Worm (Caenorhabditis elegans) whole organism, L3 larva: ENCODE measurements around the gene F45E12.6.
A peak's percentile ranks its signal among the peaks of the same experiment; 100 is the strongest.

Source experiments
- egl-27 ChIP-seq: sonication (generic microtip); optimal IDR thresholded peaks from 4 replicates; lab custom pipeline; 2017; ENCODE audit warnings: missing biosample characterization, missing genetic modification reagents, missing genetic modification characterization
- egl-5 ChIP-seq: fragments of 150-350 bp; optimal IDR thresholded peaks from 2 replicates; lab custom pipeline; 2017; ENCODE audit warnings: missing biosample characterization, missing genetic modification reagents, missing genetic modification characterization, inconsistent platforms
- fkh-10 ChIP-seq: sonication (generic microtip); optimal IDR thresholded peaks from 2 replicates; lab custom pipeline; 2017; ENCODE audit warnings: missing biosample characterization, missing genetic modification reagents, missing genetic modification characterization
- hmg-11 ChIP-seq: sonication (generic microtip); optimal IDR thresholded peaks from 2 replicates; lab custom pipeline; 2016; ENCODE audit warnings: missing genetic modification characterization, missing compliant biosample characterization
- nhr-43 ChIP-seq: sonication (generic microtip); optimal IDR thresholded peaks from 2 replicates; lab custom pipeline; 2016; ENCODE audit warnings: mild to moderate bottlenecking, missing genetic modification characterization, missing compliant biosample characterization; ENCODE audit not compliant: poor library complexity, severe bottlenecking
- nhr-67 ChIP-seq: fragments of 150-350 bp; optimal IDR thresholded peaks from 2 replicates; lab custom pipeline; 2014; ENCODE audit warnings: missing biosample characterization, missing genetic modification characterization
- tbx-2 ChIP-seq: sonication (generic microtip); optimal IDR thresholded peaks from 2 replicates; lab custom pipeline; 2016; ENCODE audit warnings: mild to moderate bottlenecking, missing genetic modification characterization, missing compliant biosample characterization
- unc-62 ChIP-seq: fragments of 150-350 bp; sonication (generic microtip); optimal IDR thresholded peaks from 4 replicates; lab custom pipeline; 2014; ENCODE audit warnings: missing biosample characterization, missing genetic modification reagents, missing genetic modification characterization

DNA sequence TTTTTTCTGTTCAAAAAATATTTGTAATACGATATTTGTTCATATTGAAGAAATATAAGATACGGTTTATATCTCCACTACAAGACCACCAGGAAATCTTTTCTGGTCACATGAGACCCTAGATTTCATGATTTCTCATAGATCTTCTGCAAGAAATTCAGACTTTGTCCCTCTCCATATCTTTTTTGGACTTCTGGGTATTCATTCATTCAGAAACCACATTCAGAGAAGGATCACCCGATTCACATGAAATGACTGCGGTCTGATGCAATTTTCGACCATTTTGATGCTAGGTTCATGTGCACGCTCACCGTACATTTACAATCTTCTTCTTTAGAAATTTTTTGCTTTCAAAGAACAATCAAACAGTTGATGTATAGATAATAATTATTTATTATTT lies 34.2 kb downstream of the F45E12.6 start:
- TF ChIP-seq nhr-43 (peak; percentile 35), tbx-2 (no peak), nhr-67 (tag; lab: Kevin White, UChicago) (no peak), egl-27 (tag; lab: Kevin White, UChicago) (no peak), hmg-11 (tag; lab: Kevin White, UChicago) (no peak), fkh-10 (GFP tag; lab: Kevin White, UChicago) (no peak), unc-62 (GFP tag; lab: Kevin White, UChicago) (no peak), egl-5 (tag; lab: Kevin White, UChicago) (no peak)
